Worm (Caenorhabditis elegans) whole organism, late embryonic: Measurements from ENCODE around the gene Y116A8C.49.

ENCODE experiments used
- ceh-14 ChIP-seq: sonication (generic microtip); optimal IDR thresholded peaks from 2 replicates; lab custom pipeline; 2016; ENCODE audit warnings: missing genotype, missing genetic modification characterization, missing compliant biosample characterization
- dve-1 ChIP-seq: sonication (generic microtip); optimal IDR thresholded peaks from 2 replicates; lab custom pipeline; 2017; ENCODE audit warnings: antibody characterized with exemption, mild to moderate bottlenecking, missing genetic modification characterization, missing compliant biosample characterization
- hlh-15 ChIP-seq: sonication (generic microtip); optimal IDR thresholded peaks from 2 replicates; lab custom pipeline; 2016; ENCODE audit warnings: missing genetic modification characterization, missing compliant biosample characterization
- hlh-30 ChIP-seq: sonication (generic microtip); optimal IDR thresholded peaks from 2 replicates; lab custom pipeline; 2017; ENCODE audit warnings: antibody characterized with exemption, missing genetic modification characterization, missing compliant biosample characterization; ENCODE audit not compliant: insufficient read depth
- hlh-8 ChIP-seq: sonication (generic microtip); optimal IDR thresholded peaks from 2 replicates; lab custom pipeline; 2016; ENCODE audit warnings: missing genotype, missing genetic modification characterization, missing compliant biosample characterization
- nhr-11 ChIP-seq: fragments of 150-350 bp; optimal IDR thresholded peaks from 2 replicates; lab custom pipeline; 2014; ENCODE audit warnings: missing biosample characterization, missing genetic modification characterization
- nhr-232 ChIP-seq: sonication (generic microtip); optimal IDR thresholded peaks from 2 replicates; lab custom pipeline; 2016; ENCODE audit warnings: missing genetic modification characterization, missing compliant biosample characterization
- npax-4 ChIP-seq: sonication (generic microtip); optimal IDR thresholded peaks from 2 replicates; lab custom pipeline; 2016; ENCODE audit warnings: missing genetic modification characterization, missing compliant biosample characterization
- rnt-1 ChIP-seq: sonication (generic microtip); optimal IDR thresholded peaks from 2 replicates; lab custom pipeline; 2016; ENCODE audit warnings: missing genetic modification characterization, missing compliant biosample characterization

- TF ChIP-seq rnt-1 (tag; lab: Kevin White, UChicago), result no peak
- TF ChIP-seq nhr-232, result no peak
- no peak for TF ChIP-seq hlh-30 (tag; lab: Kevin White, UChicago)
- no peak for TF ChIP-seq dve-1 (tag; lab: Kevin White, UChicago)
- TF ChIP-seq nhr-11, result no peak
- TF ChIP-seq hlh-15 (tag; lab: Kevin White, UChicago), result no peak
- TF ChIP-seq hlh-8 (tag; lab: Kevin White, UChicago), result no peak
- no peak for TF ChIP-seq npax-4 (tag; lab: Kevin White, UChicago)
- TF ChIP-seq ceh-14 (tag; lab: Kevin White, UChicago), result no peak
Observed at ce11 chrIV:16888580-16888979, 42.4 kb downstream of the Y116A8C.49 start.
